Fruit fly (Drosophila melanogaster) whole organism, embryonic: Measurements from ENCODE around the gene CG16972.

Experiments used
- Abd-B ChIP-seq: fragments of 200-800 bp; sonication (Bioruptor generic); optimal IDR thresholded peaks from 2 replicates; lab custom pipeline; 2018; ENCODE audit warnings: missing biosample characterization, mild to moderate bottlenecking, missing genetic modification characterization, moderate library complexity
- Awh ChIP-seq: fragments of 200-800 bp; sonication (Bioruptor generic); IDR thresholded peaks from 2 replicates; pipeline ENCODE4, ENCODE4 v1.3.6; 2022; ENCODE audit warnings: missing biosample characterization, missing genetic modification characterization
- Bteb2 ChIP-seq: fragments of 200-800 bp; sonication (Bioruptor generic); optimal IDR thresholded peaks from 2 replicates; lab custom pipeline; 2016; ENCODE audit warnings: missing biosample characterization, missing genetic modification characterization
- C15 ChIP-seq: fragments of 200-800 bp; sonication (Bioruptor generic); IDR thresholded peaks from 3 replicates; pipeline ENCODE4 v1.3.6; 2022; ENCODE audit warnings: missing biosample characterization, missing genetic modification characterization
- CG32532 ChIP-seq: fragments of 200-800 bp; sonication (Bioruptor generic); IDR thresholded peaks from 2 replicates; pipeline ENCODE4 v1.3.6; 2022; ENCODE audit warnings: missing biosample characterization, missing genetic modification characterization
- CG7556 ChIP-seq: fragments of 200-800 bp; sonication (Bioruptor generic); optimal IDR thresholded peaks from 2 replicates; lab custom pipeline; 2017; ENCODE audit warnings: missing biosample characterization, mild to moderate bottlenecking, missing genetic modification characterization
- Dll ChIP-seq: fragments of 200-800 bp; sonication (Bioruptor generic); IDR thresholded peaks from 4 replicates; pipeline ENCODE4 v1.3.6; 2022; ENCODE audit warnings: missing biosample characterization, missing genetic modification characterization; ENCODE audit not compliant: partially characterized antibody
- Nf-YB ChIP-seq: fragments of 200-800 bp; sonication (Bioruptor generic); optimal IDR thresholded peaks from 3 replicates; lab custom pipeline; 2019; ENCODE audit warnings: missing biosample characterization, mild to moderate bottlenecking, missing genetic modification characterization, moderate library complexity
- Sox102F ChIP-seq: fragments of 200-800 bp; sonication (Bioruptor generic); optimal IDR thresholded peaks from 2 replicates; lab custom pipeline; 2018; ENCODE audit warnings: missing biosample characterization, mild to moderate bottlenecking, missing genetic modification characterization, moderate library complexity
- cg ChIP-seq: fragments of 200-800 bp; sonication (Bioruptor generic); optimal IDR thresholded peaks from 3 replicates; lab custom pipeline; 2019; ENCODE audit warnings: missing biosample characterization, mild to moderate bottlenecking, missing genetic modification characterization, moderate library complexity
- chm ChIP-seq: fragments of 200-800 bp; sonication (Bioruptor generic); IDR thresholded peaks from 2 replicates; pipeline ENCODE4 v1.3.6; 2022; ENCODE audit warnings: missing biosample characterization, missing genetic modification characterization
- ranshi ChIP-seq: fragments of 200-800 bp; sonication (Bioruptor generic); IDR thresholded peaks from 2 replicates; pipeline ENCODE4 v1.3.6; 2022; ENCODE audit warnings: missing biosample characterization, missing genetic modification characterization
- sd ChIP-seq: fragments of 200-800 bp; sonication (Bioruptor generic); optimal IDR thresholded peaks from 3 replicates; lab custom pipeline; 2018; ENCODE audit warnings: missing biosample characterization, mild to moderate bottlenecking, missing genetic modification characterization, moderate library complexity

DNA sequence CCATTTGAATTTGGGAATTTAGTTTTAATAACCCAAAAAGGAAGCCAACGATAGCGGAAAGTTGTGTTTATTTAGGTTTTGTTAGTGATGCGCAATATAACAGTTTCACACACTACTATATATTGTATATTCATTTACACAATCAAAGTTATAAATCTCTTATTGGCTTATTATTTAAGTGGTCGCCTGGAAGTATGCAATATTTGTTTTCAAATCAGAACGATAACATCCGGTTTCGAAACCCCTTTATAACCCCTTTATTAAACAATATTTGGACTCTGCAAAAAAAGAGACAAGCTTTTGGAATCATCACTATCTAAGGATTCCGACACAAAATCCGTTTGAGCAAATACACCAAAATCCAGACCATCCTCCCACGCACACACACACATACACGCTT is 45.2 kb downstream of the CG16972 start:
- TF ChIP-seq Sox102F (GFP tag; lab: Kevin White, UChicago) = no peak
- no peak for TF ChIP-seq Nf-YB (GFP tag; lab: Kevin White, UChicago)
- TF ChIP-seq CG32532 = peak; percentile 33; the same call in 1 of the 2 replicates
- no peak for TF ChIP-seq C15 (GFP tag; lab: Robert Waterston, UW)
- no peak for TF ChIP-seq chm (GFP tag; lab: Robert Waterston, UW)
- peak; percentile 21 for TF ChIP-seq cg
- TF ChIP-seq sd (tag; lab: Kevin White, UChicago) = no peak
- TF ChIP-seq ranshi (GFP tag; lab: Robert Waterston, UW) = no peak
- no peak for TF ChIP-seq Awh (GFP tag; lab: Robert Waterston, UW)
- no peak for TF ChIP-seq Abd-B (GFP tag; lab: Kevin White, UChicago)
- TF ChIP-seq CG7556 (GFP tag; lab: Kevin White, UChicago) = no peak
- no peak for TF ChIP-seq Dll (GFP tag; lab: Robert Waterston, UW)
- no peak for TF ChIP-seq Bteb2
